Worm (Caenorhabditis elegans): Measurements from ENCODE around the gene srx-22.

srx-22 gene

ce11 chrV:679663-680062 is at the start of gene srx-22:
Gene srx-22 (plus strand): TSS chrV:679963.
- TF ChIP-seq bed-3 (GFP tag; optimal IDR thresholded peaks at IDR 0.05), result no peak
- TF ChIP-seq ceh-43 (GFP tag; optimal IDR thresholded peaks at IDR 0.05), result no peak
- no peak for TF ChIP-seq mls-2 (tag; optimal IDR thresholded peaks at IDR 0.05)
- no peak for TF ChIP-seq blmp-1 (tag; optimal IDR thresholded peaks at IDR 0.05)
- no peak for TF ChIP-seq nhr-2 (tag; optimal IDR thresholded peaks at IDR 0.05)
- no peak for TF ChIP-seq nhr-76 (tag; optimal IDR thresholded peaks at IDR 0.05)
- TF ChIP-seq ztf-11 (tag; optimal IDR thresholded peaks at IDR 0.05), result no peak
- no peak for TF ChIP-seq flh-1 (GFP tag; optimal IDR thresholded peaks at IDR 0.05)
- TF ChIP-seq lin-13 (tag; optimal IDR thresholded peaks at IDR 0.05), result no peak
- no peak for TF ChIP-seq lin-32 (GFP tag; optimal IDR thresholded peaks at IDR 0.05)
- TF ChIP-seq elt-3 (tag; optimal IDR thresholded peaks at IDR 0.05), result no peak
- TF ChIP-seq tbx-8 (GFP tag; optimal IDR thresholded peaks at IDR 0.05), result no peak
- TF ChIP-seq hlh-1 (tag; optimal IDR thresholded peaks at IDR 0.05), result no peak
- TF ChIP-seq unc-120 (tag; optimal IDR thresholded peaks at IDR 0.05; ENCODE audit: poor library complexity, severe bottlenecking), result no peak
- no peak for TF ChIP-seq elt-1 (tag; optimal IDR thresholded peaks at IDR 0.05; ENCODE audit: borderline replicate concordance, insufficient read depth)

ce11 chrV:631832-632231 is 47.9 kb upstream of the srx-22 start:
- TF ChIP-seq pha-4 (tag; optimal IDR thresholded peaks at IDR 0.05), result no peak
- TF ChIP-seq nhr-237 (tag; optimal IDR thresholded peaks at IDR 0.05), result no peak
- no peak for TF ChIP-seq flh-1 (GFP tag; optimal IDR thresholded peaks at IDR 0.05)
- no peak for TF ChIP-seq unc-39 (tag; optimal IDR thresholded peaks at IDR 0.05)
- TF ChIP-seq elt-3 (tag; optimal IDR thresholded peaks at IDR 0.05), result no peak
- no peak for TF ChIP-seq lin-13 (tag; optimal IDR thresholded peaks at IDR 0.05)
- TF ChIP-seq sptf-1 (tag; optimal IDR thresholded peaks at IDR 0.05), result no peak
- TF ChIP-seq cnd-1 (tag; optimal IDR thresholded peaks at IDR 0.05), result no peak
- TF ChIP-seq ham-2 (GFP tag; optimal IDR thresholded peaks at IDR 0.05), result no peak
- TF ChIP-seq nhr-28 (tag; optimal IDR thresholded peaks at IDR 0.05), result no peak
- no peak for TF ChIP-seq elt-1 (tag; optimal IDR thresholded peaks at IDR 0.05; ENCODE audit: borderline replicate concordance, insufficient read depth)
- TF ChIP-seq ztf-11 (tag; optimal IDR thresholded peaks at IDR 0.05), result no peak
- TF ChIP-seq sem-2 (GFP tag; optimal IDR thresholded peaks at IDR 0.05), result no peak
- TF ChIP-seq bed-3 (GFP tag; optimal IDR thresholded peaks at IDR 0.05), result no peak
- TF ChIP-seq ceh-39 (tag; optimal IDR thresholded peaks at IDR 0.05), result no peak
- TF ChIP-seq unc-120 (tag; optimal IDR thresholded peaks at IDR 0.05; ENCODE audit: poor library complexity, severe bottlenecking), result no peak

ce11 chrV:634855-635254 is 44.9 kb upstream of the srx-22 start, which contains the start of gene F48G7.10:
Gene F48G7.10 (minus strand): TSS chrV:634955.
- no peak for TF ChIP-seq lin-13 (tag; optimal IDR thresholded peaks at IDR 0.05)
- no peak for TF ChIP-seq flh-1 (GFP tag; optimal IDR thresholded peaks at IDR 0.05)
- no peak for TF ChIP-seq zip-8 (tag; optimal IDR thresholded peaks at IDR 0.05)
- TF ChIP-seq unc-120 (tag; optimal IDR thresholded peaks at IDR 0.05; ENCODE audit: poor library complexity, severe bottlenecking), result no peak
- no peak for TF ChIP-seq drap-1 (GFP tag; optimal IDR thresholded peaks at IDR 0.05)
- no peak for TF ChIP-seq sptf-1 (tag; optimal IDR thresholded peaks at IDR 0.05)
- no peak for TF ChIP-seq bed-3 (GFP tag; optimal IDR thresholded peaks at IDR 0.05)
- no peak for TF ChIP-seq ces-1 (GFP tag; optimal IDR thresholded peaks at IDR 0.05)
- TF ChIP-seq nhr-12 (tag; optimal IDR thresholded peaks at IDR 0.05), result no peak
- no peak for TF ChIP-seq mep-1 (tag; optimal IDR thresholded peaks at IDR 0.05)
- no peak for TF ChIP-seq ceh-39 (tag; optimal IDR thresholded peaks at IDR 0.05)
- TF ChIP-seq unc-39 (tag; optimal IDR thresholded peaks at IDR 0.05), result no peak
- TF ChIP-seq ztf-11 (tag; optimal IDR thresholded peaks at IDR 0.05), result no peak
- TF ChIP-seq M03D4.4 (tag; optimal IDR thresholded peaks at IDR 0.05), result no peak

- TF ChIP-seq lin-32 (GFP tag; optimal IDR thresholded peaks at IDR 0.05), result no peak
- TF ChIP-seq cnd-1 (tag; optimal IDR thresholded peaks at IDR 0.05), result no peak
- no peak for TF ChIP-seq ham-2 (GFP tag; optimal IDR thresholded peaks at IDR 0.05)
- no peak for TF ChIP-seq lin-13 (tag; optimal IDR thresholded peaks at IDR 0.05)
- no peak for TF ChIP-seq zip-8 (tag; optimal IDR thresholded peaks at IDR 0.05)
- no peak for TF ChIP-seq sptf-1 (tag; optimal IDR thresholded peaks at IDR 0.05)
- no peak for TF ChIP-seq elt-1 (tag; optimal IDR thresholded peaks at IDR 0.05; ENCODE audit: borderline replicate concordance, insufficient read depth)
- TF ChIP-seq lsy-2 (tag; optimal IDR thresholded peaks at IDR 0.05), result no peak
- no peak for TF ChIP-seq nhr-2 (tag; optimal IDR thresholded peaks at IDR 0.05)
- no peak for TF ChIP-seq ceh-83 (GFP tag; optimal IDR thresholded peaks at IDR 0.05)
- TF ChIP-seq M03D4.4 (tag; optimal IDR thresholded peaks at IDR 0.05), result no peak
- TF ChIP-seq ceh-39 (tag; optimal IDR thresholded peaks at IDR 0.05), result no peak
- no peak for TF ChIP-seq mep-1 (tag; optimal IDR thresholded peaks at IDR 0.05)
- TF ChIP-seq ces-1 (GFP tag; optimal IDR thresholded peaks at IDR 0.05), result no peak
- no peak for TF ChIP-seq unc-39 (tag; optimal IDR thresholded peaks at IDR 0.05)
- no peak for TF ChIP-seq unc-62 (GFP tag; optimal IDR thresholded peaks at IDR 0.05)
- TF ChIP-seq sem-2 (GFP tag; optimal IDR thresholded peaks at IDR 0.05), result no peak
- TF ChIP-seq nhr-76 (tag; optimal IDR thresholded peaks at IDR 0.05), result no peak
Measured at ce11 chrV:635630-636029, 44.1 kb upstream of the srx-22 start.
